Fruit fly (Drosophila melanogaster): ENCODE results near the gene Ir62a.

Ir62a gene

dm6 chr3L:1489523-1489922 lies 41.5 kb downstream of the Ir62a start, which contains the start of gene stet (continued):
- no peak for TF ChIP-seq ab (GFP tag; optimal IDR thresholded peaks at IDR 0.05)
- 0 out of 3 replicates have a peak, but pooled peaks have one; percentile 13 for TF ChIP-seq tgo (GFP tag; IDR thresholded peaks at IDR 0.05)
- TF ChIP-seq sens (GFP tag), result no peak
- 0 out of 2 replicates have a peak, but pooled peaks have one; percentile 15 for TF ChIP-seq Atf6 (GFP tag; IDR thresholded peaks at IDR 0.05)
- TF ChIP-seq CG10543 (GFP tag; optimal IDR thresholded peaks at IDR 0.05), result peak; percentile 44
- 0 out of 3 replicates have a peak, but pooled peaks have one; percentile 18 for TF ChIP-seq Opbp (GFP tag; IDR thresholded peaks at IDR 0.05; ENCODE audit: partially characterized antibody)
- no peak for TF ChIP-seq slp2 (GFP tag; optimal IDR thresholded peaks at IDR 0.05)
- TF ChIP-seq Camta (GFP tag; optimal IDR thresholded peaks at IDR 0.05), result no peak
- TF ChIP-seq CG16863 (GFP tag; optimal IDR thresholded peaks at IDR 0.05), result no peak
- TF ChIP-seq Ravus (GFP tag; IDR thresholded peaks at IDR 0.05), result no peak
- no peak for TF ChIP-seq btn (GFP tag; optimal IDR thresholded peaks at IDR 0.05)
- no peak for TF ChIP-seq CG14667 (GFP tag; IDR thresholded peaks at IDR 0.05)
- 0 out of 3 replicates have a peak, but pooled peaks have one; percentile 20 for TF ChIP-seq zen2 (GFP tag; IDR thresholded peaks at IDR 0.05; ENCODE audit: partially characterized antibody)
- peak; percentile 29; the same call in 1 of the 2 replicates for TF ChIP-seq hbn (GFP tag; IDR thresholded peaks at IDR 0.05; ENCODE audit: partially characterized antibody)
- TF ChIP-seq pfk (GFP tag; optimal IDR thresholded peaks at IDR 0.05), result no peak
- no peak for TF ChIP-seq NK7.1 (GFP tag; optimal IDR thresholded peaks at IDR 0.05)
- no peak for TF ChIP-seq ase (GFP tag; IDR thresholded peaks at IDR 0.05)
- 0 out of 4 replicates have a peak, but pooled peaks have one; percentile 51 for TF ChIP-seq chinmo (GFP tag; IDR thresholded peaks at IDR 0.05; ENCODE audit: partially characterized antibody)
- 0 out of 3 replicates have a peak, but pooled peaks have one; percentile 15 for TF ChIP-seq Dbx (GFP tag; IDR thresholded peaks at IDR 0.05)
- no peak for TF ChIP-seq CG9932 (GFP tag; IDR thresholded peaks at IDR 0.05)
- TF ChIP-seq fu2 (GFP tag; optimal IDR thresholded peaks at IDR 0.05), result no peak
- TF ChIP-seq Side (GFP tag; optimal IDR thresholded peaks at IDR 0.05), result no peak
- TF ChIP-seq fd96Cb (tag; optimal IDR thresholded peaks at IDR 0.05), result no peak
- no peak for TF ChIP-seq Usf (GFP tag; optimal IDR thresholded peaks at IDR 0.05)
- no peak for TF ChIP-seq CG13296 (GFP tag; optimal IDR thresholded peaks at IDR 0.05)
- TF ChIP-seq nerfin-1 (tag; optimal IDR thresholded peaks at IDR 0.05), result peak; percentile 94
- TF ChIP-seq CG42726 (GFP tag; IDR thresholded peaks at IDR 0.05; ENCODE audit: partially characterized antibody), result peak; percentile 24; the same call in 1 of the 2 replicates
- TF ChIP-seq mirr (GFP tag; optimal IDR thresholded peaks at IDR 0.05), result peak; percentile 25
- no peak for TF ChIP-seq CG31224 (GFP tag; IDR thresholded peaks at IDR 0.05)
- TF ChIP-seq Tbp (GFP tag; optimal IDR thresholded peaks at IDR 0.05), result no peak
- TF ChIP-seq Taf1 (GFP tag; IDR thresholded peaks at IDR 0.05), result no peak
- no peak for TF ChIP-seq HLH54F (GFP tag; optimal IDR thresholded peaks at IDR 0.05)
- TF ChIP-seq usp (GFP tag; optimal IDR thresholded peaks at IDR 0.05), result no peak
- no peak for TF ChIP-seq Blimp-1 (GFP tag; optimal IDR thresholded peaks at IDR 0.05)
- TF ChIP-seq CG6854 (GFP tag; optimal IDR thresholded peaks at IDR 0.05), result no peak
- TF ChIP-seq CG6791 (GFP tag; IDR thresholded peaks at IDR 0.05; ENCODE audit: partially characterized antibody), result no peak
- 0 out of 2 replicates have a peak, but pooled peaks have one; percentile 45 for TF ChIP-seq bbx (GFP tag; IDR thresholded peaks at IDR 0.05; ENCODE audit: partially characterized antibody)
- TF ChIP-seq CG8765 (GFP tag; IDR thresholded peaks at IDR 0.05), result no peak
- no peak for TF ChIP-seq CG9437 (GFP tag; optimal IDR thresholded peaks at IDR 0.05)
- TF ChIP-seq jigr1 (GFP tag; IDR thresholded peaks at IDR 0.05), result no peak
- TF ChIP-seq CG18476 (GFP tag; optimal IDR thresholded peaks at IDR 0.05), result no peak
- TF ChIP-seq Atf-2 (GFP tag; optimal IDR thresholded peaks at IDR 0.05), result no peak
- TF ChIP-seq Pdp1 (GFP tag; optimal IDR thresholded peaks at IDR 0.05), result peak in 1 of 2 experiments; percentile 67
- no peak for TF ChIP-seq CHES-1-like (GFP tag; optimal IDR thresholded peaks at IDR 0.05)
- TF ChIP-seq CG7786 (GFP tag; optimal IDR thresholded peaks at IDR 0.05), result no peak
- TF ChIP-seq abd-A (tag; optimal IDR thresholded peaks at IDR 0.05), result no peak
- no peak for TF ChIP-seq pum (GFP tag; optimal IDR thresholded peaks at IDR 0.05)
- TF ChIP-seq CG4360 (GFP tag; IDR thresholded peaks at IDR 0.05), result no peak
- 0 out of 2 replicates have a peak, but pooled peaks have one; percentile 7 for TF ChIP-seq CG17328 (GFP tag; IDR thresholded peaks at IDR 0.05)
- TF ChIP-seq Antp (GFP tag; optimal IDR thresholded peaks at IDR 0.05), result no peak
- 0 out of 2 replicates have a peak, but pooled peaks have one; percentile 42 for TF ChIP-seq vvl (GFP tag; IDR thresholded peaks at IDR 0.05)
